Fruit fly (Drosophila melanogaster) whole organism, embryonic: ENCODE measurements around the gene CG43208.

Experiments used
- Aef1 ChIP-seq: fragments of 200-800 bp; sonication (Bioruptor generic); IDR thresholded peaks from 3 replicates; pipeline ENCODE4 v1.3.6; 2022; ENCODE audit warnings: missing biosample characterization, missing genetic modification characterization
- CG4328 ChIP-seq: fragments of 200-800 bp; sonication (Bioruptor generic); optimal IDR thresholded peaks from 3 replicates; lab custom pipeline; 2017; ENCODE audit warnings: missing biosample characterization, missing genetic modification reagents, missing genetic modification characterization

DNA sequence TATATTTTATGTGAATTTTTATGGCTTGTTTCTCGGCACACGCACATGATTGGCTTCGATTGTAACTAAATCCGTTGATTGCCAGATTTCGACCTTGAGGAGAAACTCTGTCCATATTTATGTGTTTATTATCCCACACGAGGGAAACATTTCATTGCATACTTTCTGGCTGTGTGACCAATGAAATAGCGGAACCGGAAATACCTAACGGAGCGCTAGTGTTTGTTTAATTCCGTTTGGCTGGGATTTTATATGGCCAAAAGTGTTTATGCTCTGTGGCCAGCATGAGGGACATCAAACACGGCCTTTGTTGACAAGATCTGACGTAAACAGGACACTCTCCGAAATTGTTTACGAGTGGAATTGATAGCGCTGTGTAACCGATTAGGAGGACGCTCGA, 16.6 kb downstream of the CG43208 start:
- TF ChIP-seq CG4328 (GFP tag; lab: Kevin White, UChicago) = no peak
- no peak for TF ChIP-seq Aef1 (GFP tag; lab: Robert Waterston, UW)
